Fruit fly (Drosophila melanogaster) whole organism, embryonic: Measurements from ENCODE around the gene Mrp5.

ENCODE experiments used
- Asciz ChIP-seq: fragments of 200-800 bp; sonication (Bioruptor generic); optimal IDR thresholded peaks from 2 replicates; lab custom pipeline; 2017; ENCODE audit warnings: missing biosample characterization, mild to moderate bottlenecking, missing genetic modification characterization, missing genetic modification reagents
- Atf6 ChIP-seq: fragments of 200-800 bp; sonication (Bioruptor generic); IDR thresholded peaks from 2 replicates; pipeline ENCODE4 v1.3.6; 2022; ENCODE audit warnings: missing biosample characterization, missing genetic modification characterization
- Bteb2 ChIP-seq: fragments of 200-800 bp; sonication (Bioruptor generic); optimal IDR thresholded peaks from 2 replicates; lab custom pipeline; 2016; ENCODE audit warnings: missing biosample characterization, missing genetic modification characterization
- C15 ChIP-seq: fragments of 200-800 bp; sonication (Bioruptor generic); IDR thresholded peaks from 3 replicates; pipeline ENCODE4 v1.3.6; 2022; ENCODE audit warnings: missing biosample characterization, missing genetic modification characterization
- CG10321 ChIP-seq: fragments of 200-800 bp; sonication (Bioruptor generic); IDR thresholded peaks from 2 replicates; pipeline ENCODE4 v1.3.6; 2022; ENCODE audit warnings: missing biosample characterization, missing genetic modification characterization
- CG10462 ChIP-seq: fragments of 200-800 bp; sonication (Bioruptor generic); optimal IDR thresholded peaks from 2 replicates; lab custom pipeline; 2016; ENCODE audit warnings: missing biosample characterization, missing genetic modification characterization
- CG11723 ChIP-seq: fragments of 200-800 bp; sonication (Bioruptor generic); optimal IDR thresholded peaks from 2 replicates; lab custom pipeline; 2017; ENCODE audit warnings: missing biosample characterization, mild to moderate bottlenecking, missing genetic modification characterization
- CG12155 ChIP-seq: fragments of 200-800 bp; sonication (Bioruptor generic); optimal IDR thresholded peaks from 3 replicates; lab custom pipeline; 2016; ENCODE audit warnings: missing biosample characterization, missing genetic modification characterization
- CG14965 ChIP-seq: fragments of 200-800 bp; sonication (Bioruptor generic); optimal IDR thresholded peaks from 2 replicates; lab custom pipeline; 2016; ENCODE audit warnings: missing biosample characterization, missing genetic modification characterization, borderline replicate concordance
- CG16779 ChIP-seq: fragments of 200-800 bp; sonication (Bioruptor generic); IDR thresholded peaks from 2 replicates; pipeline ENCODE4 v1.3.6; 2022; ENCODE audit warnings: missing biosample characterization, missing genetic modification characterization
- CG1832 ChIP-seq: fragments of 200-800 bp; sonication (Bioruptor generic); optimal IDR thresholded peaks from 2 replicates; lab custom pipeline; 2017; ENCODE audit warnings: missing biosample characterization, mild to moderate bottlenecking, missing genetic modification characterization, inconsistent platforms
- CG31224 ChIP-seq: fragments of 200-800 bp; sonication (Bioruptor generic); IDR thresholded peaks from 2 replicates; pipeline ENCODE4 v1.3.6; 2022; ENCODE audit warnings: missing biosample characterization, missing genetic modification characterization
- CG31365 ChIP-seq: fragments of 200-800 bp; sonication (Bioruptor generic); optimal IDR thresholded peaks from 2 replicates; lab custom pipeline; 2018; ENCODE audit warnings: missing biosample characterization, mild to moderate bottlenecking, missing genetic modification characterization
- CG32767 ChIP-seq: fragments of 200-800 bp; sonication (Bioruptor generic); IDR thresholded peaks from 2 replicates; pipeline ENCODE4 v1.3.6; 2022; ENCODE audit warnings: missing biosample characterization, missing genetic modification characterization
- CG5180 ChIP-seq: fragments of 200-800 bp; sonication (Bioruptor generic); optimal IDR thresholded peaks from 3 replicates; lab custom pipeline; 2017; ENCODE audit warnings: missing biosample characterization, missing genetic modification characterization, mild to moderate bottlenecking, moderate library complexity, missing genetic modification reagents
- CG7357 ChIP-seq: fragments of 200-800 bp; sonication (Bioruptor generic); IDR thresholded peaks from 3 replicates; pipeline ENCODE4 v1.3.6; 2022; ENCODE audit warnings: missing biosample characterization, missing genetic modification characterization
- CG7745 ChIP-seq: fragments of 200-800 bp; sonication (Bioruptor generic); optimal IDR thresholded peaks from 2 replicates; lab custom pipeline; 2018; ENCODE audit warnings: missing biosample characterization, mild to moderate bottlenecking, missing genetic modification characterization, moderate library complexity
- CG8478 ChIP-seq: fragments of >200 bp; optimal IDR thresholded peaks from 2 replicates; lab custom pipeline; 2018
- CG8765 ChIP-seq: fragments of 200-800 bp; sonication (Bioruptor generic); IDR thresholded peaks from 2 replicates; pipeline ENCODE4 v1.3.6; 2022; ENCODE audit warnings: missing biosample characterization, missing genetic modification characterization
- CG9215 ChIP-seq: fragments of 200-800 bp; sonication (Bioruptor generic); IDR thresholded peaks from 2 replicates; pipeline ENCODE4 v1.3.6; 2022; ENCODE audit warnings: missing biosample characterization, missing genetic modification characterization
- CG9876 ChIP-seq: fragments of 200-800 bp; sonication (Bioruptor generic); optimal IDR thresholded peaks from 2 replicates; lab custom pipeline; 2016; ENCODE audit warnings: missing biosample characterization, missing genetic modification characterization
- CoRest ChIP-seq: fragments of 200-800 bp; sonication (Bioruptor generic); optimal IDR thresholded peaks from 3 replicates; lab custom pipeline; 2018; ENCODE audit warnings: missing biosample characterization, mild to moderate bottlenecking, missing genetic modification characterization, moderate library complexity
- Dad ChIP-seq: fragments of 200-800 bp; sonication (Bioruptor generic); optimal IDR thresholded peaks from 3 replicates; lab custom pipeline; 2016; ENCODE audit warnings: missing biosample characterization, missing genetic modification characterization
- E2f2 ChIP-seq: fragments of 200-800 bp; sonication (Bioruptor generic); IDR thresholded peaks from 2 replicates; pipeline ENCODE4 v1.3.6; 2022; ENCODE audit warnings: missing biosample characterization, missing genetic modification characterization
- Lpt ChIP-seq: fragments of >200 bp; optimal IDR thresholded peaks from 2 replicates; lab custom pipeline; 2018; ENCODE audit warnings: missing biosample characterization, missing genetic modification characterization
- MBD-R2 ChIP-seq: fragments of 200-800 bp; sonication (Bioruptor generic); IDR thresholded peaks from 2 replicates; pipeline ENCODE4 v1.3.6; 2022; ENCODE audit warnings: missing biosample characterization, missing genetic modification characterization
- Neu2 ChIP-seq: fragments of 200-800 bp; sonication (Bioruptor generic); optimal IDR thresholded peaks from 3 replicates; lab custom pipeline; 2016; ENCODE audit warnings: missing biosample characterization, missing genetic modification characterization, borderline replicate concordance
- Oli ChIP-seq: fragments of 200-800 bp; sonication (Bioruptor generic); optimal IDR thresholded peaks from 2 replicates; lab custom pipeline; 2018; ENCODE audit warnings: missing biosample characterization, mild to moderate bottlenecking, missing genetic modification characterization, moderate library complexity
- Stat92E ChIP-seq, 3 experiments: fragments of >200 bp in 2 of 3; fragments of 200-800 bp in 1 of 3; sonication (Bioruptor generic) in 1 of 3; optimal IDR thresholded peaks; 2 replicates each; lab custom pipeline; 2017 to 2019; ENCODE audit warnings: missing biosample characterization in 3 of 3, missing genetic modification characterization in 3 of 3, mild to moderate bottlenecking in 1 of 3, moderate library complexity in 1 of 3
- ab ChIP-seq: fragments of 200-800 bp; sonication (Bioruptor generic); optimal IDR thresholded peaks from 2 replicates; lab custom pipeline; 2016; ENCODE audit warnings: missing biosample characterization, missing genetic modification characterization
- al ChIP-seq: fragments of 200-800 bp; sonication (Bioruptor generic); IDR thresholded peaks from 2 replicates; pipeline ENCODE4 v1.3.6; 2022; ENCODE audit warnings: missing biosample characterization, missing genetic modification characterization
- ase ChIP-seq: fragments of 200-800 bp; sonication (Bioruptor generic); IDR thresholded peaks from 3 replicates; pipeline ENCODE4 v1.3.6; 2022; ENCODE audit warnings: missing biosample characterization, missing genetic modification characterization
- az2 ChIP-seq: fragments of 200-800 bp; sonication (Bioruptor generic); optimal IDR thresholded peaks from 3 replicates; lab custom pipeline; 2016; ENCODE audit warnings: missing biosample characterization, missing genetic modification characterization
- cato ChIP-seq: fragments of 200-800 bp; sonication (Bioruptor generic); optimal IDR thresholded peaks from 2 replicates; lab custom pipeline; 2016; ENCODE audit warnings: missing biosample characterization, missing genetic modification characterization, borderline replicate concordance
- crc ChIP-seq: fragments of 200-800 bp; sonication (Bioruptor generic); optimal IDR thresholded peaks from 2 replicates; lab custom pipeline; 2016; ENCODE audit warnings: missing biosample characterization, missing genetic modification characterization
- crol ChIP-seq: fragments of 200-800 bp; sonication (Bioruptor generic); IDR thresholded peaks from 2 replicates; pipeline ENCODE4 v1.3.6; 2022; ENCODE audit warnings: missing biosample characterization, missing genetic modification characterization
- dm ChIP-seq: fragments of 200-800 bp; sonication (Bioruptor generic); optimal IDR thresholded peaks from 3 replicates; lab custom pipeline; 2016; ENCODE audit warnings: missing biosample characterization, missing genetic modification characterization
- dpn ChIP-seq, 2 experiments: fragments of 200-800 bp; sonication (Bioruptor generic); optimal IDR thresholded peaks; 3 replicates each; lab custom pipeline; 2016; ENCODE audit warnings: missing biosample characterization in 2 of 2, missing genetic modification characterization in 2 of 2
- emc ChIP-seq: fragments of 200-800 bp; sonication (Bioruptor generic); optimal IDR thresholded peaks from 2 replicates; lab custom pipeline; 2016; ENCODE audit warnings: missing biosample characterization, missing genetic modification characterization
- grn ChIP-seq: fragments of 200-800 bp; sonication (Bioruptor generic); optimal IDR thresholded peaks from 3 replicates; lab custom pipeline; 2017; ENCODE audit warnings: missing biosample characterization, missing genetic modification characterization
- gro ChIP-seq: fragments of 200-800 bp; sonication (Bioruptor generic); optimal IDR thresholded peaks from 2 replicates; lab custom pipeline; 2016; ENCODE audit warnings: missing biosample characterization, missing genetic modification characterization
- ind ChIP-seq: fragments of 200-800 bp; sonication (Bioruptor generic); optimal IDR thresholded peaks from 3 replicates; lab custom pipeline; 2016; ENCODE audit warnings: missing biosample characterization, missing genetic modification characterization
- inv ChIP-seq: fragments of 200-800 bp; sonication (Bioruptor generic); IDR thresholded peaks from 2 replicates; pipeline ENCODE4 v1.3.6; 2022; ENCODE audit warnings: missing biosample characterization, missing genetic modification characterization; ENCODE audit not compliant: partially characterized antibody
- ken ChIP-seq: fragments of 200-800 bp; sonication (Bioruptor generic); IDR thresholded peaks from 3 replicates; pipeline ENCODE4 v1.3.6; 2022; ENCODE audit warnings: missing biosample characterization, missing genetic modification characterization
- mld ChIP-seq: fragments of 200-800 bp; sonication (Bioruptor generic); IDR thresholded peaks from 3 replicates; pipeline ENCODE4 v1.3.6; 2022; ENCODE audit warnings: missing biosample characterization, missing genetic modification characterization; ENCODE audit not compliant: partially characterized antibody
- p53 ChIP-seq: fragments of 200-800 bp; sonication (Bioruptor generic); optimal IDR thresholded peaks from 2 replicates; lab custom pipeline; 2016; ENCODE audit warnings: missing biosample characterization, missing genetic modification characterization
- slp2 ChIP-seq: fragments of 200-800 bp; sonication (Bioruptor generic); optimal IDR thresholded peaks from 2 replicates; lab custom pipeline; 2016; ENCODE audit warnings: missing biosample characterization, missing genetic modification characterization
- tna ChIP-seq: fragments of 200-800 bp; sonication (Bioruptor generic); IDR thresholded peaks from 2 replicates; pipeline ENCODE4 v1.3.6; 2022; ENCODE audit warnings: missing biosample characterization, missing genetic modification characterization; ENCODE audit not compliant: partially characterized antibody
- tup ChIP-seq: fragments of 200-800 bp; sonication (Bioruptor generic); optimal IDR thresholded peaks from 2 replicates; lab custom pipeline; 2016; ENCODE audit warnings: missing biosample characterization, mild to moderate bottlenecking, missing genetic modification characterization, moderate library complexity
- unc-4 ChIP-seq: fragments of 200-800 bp; sonication (Bioruptor generic); IDR thresholded peaks from 2 replicates; pipeline ENCODE4 v1.3.6; 2022; ENCODE audit warnings: missing biosample characterization, missing genetic modification characterization; ENCODE audit not compliant: partially characterized antibody
- zfh2 ChIP-seq: fragments of 200-800 bp; sonication (Bioruptor generic); optimal IDR thresholded peaks from 2 replicates; lab custom pipeline; 2016; ENCODE audit warnings: missing biosample characterization, missing genetic modification characterization

Gene Mrp5

DNA sequence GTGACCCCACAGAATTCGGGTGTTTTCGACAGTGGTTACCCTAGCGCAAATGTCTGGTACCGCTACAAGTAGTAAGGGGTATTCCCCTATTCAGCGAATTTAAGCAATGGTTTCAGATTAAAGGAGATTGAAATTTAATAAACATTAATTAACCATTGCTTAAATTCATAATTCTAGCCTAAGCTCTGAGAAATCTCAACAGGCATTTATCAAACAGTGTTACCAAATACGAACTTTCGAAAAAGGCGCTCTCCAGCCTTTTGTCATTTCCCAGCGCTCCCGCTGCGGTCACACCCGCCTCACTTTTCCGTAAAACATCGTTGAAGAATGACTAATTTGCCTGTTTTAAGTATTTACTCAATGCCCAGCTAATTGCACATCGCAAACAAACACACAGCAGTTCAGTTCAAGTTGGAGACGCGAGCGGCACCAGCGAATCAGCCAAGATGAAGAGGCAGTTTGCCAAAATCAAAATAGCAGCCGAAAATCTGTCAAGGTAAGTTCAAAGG is 29.4 kb upstream of the Mrp5 start, which contains the start of the genes Surf6 and RhoGAP92B (continued):
- TF ChIP-seq dm (GFP tag; lab: Kevin White, UChicago) (peak; percentile 96), CG7745 (tag; lab: Kevin White, UChicago) (no peak), ab (GFP tag; lab: Kevin White, UChicago) (no peak), CG7357 (GFP tag; lab: Robert Waterston, UW) (no peak), CG9876 (no peak), CG14965 (GFP tag; lab: Kevin White, UChicago) (no peak), mld (GFP tag; lab: Robert Waterston, UW) (no peak), CG11723 (GFP tag; lab: Kevin White, UChicago) (peak; percentile 20), Stat92E (GFP tag; optimal IDR thresholded peaks at IDR 0.05; lab: Kevin White, UChicago) (peak in 1 of 3 experiments; percentile 71), ind (GFP tag; lab: Kevin White, UChicago) (peak; percentile 54), CG1832 (GFP tag; lab: Kevin White, UChicago) (no peak), C15 (no peak), CG31365 (peak; percentile 49), E2f2 (GFP tag; lab: Robert Waterston, UW) (peak; percentile 84), crc (peak; percentile 22), CG9215 (GFP tag; lab: Robert Waterston, UW) (peak; percentile 44), Dad (GFP tag; lab: Kevin White, UChicago) (peak; percentile 50), ken (GFP tag; lab: Robert Waterston, UW) (0 out of 3 replicates have a peak, but pooled peaks have one; percentile 37), CG8478 (lab: Kevin White, UChicago) (no peak), al (GFP tag; lab: Robert Waterston, UW) (no peak), CG5180 (no peak), cato (GFP tag; lab: Kevin White, UChicago) (no peak), CG31224 (GFP tag; lab: Robert Waterston, UW) (no peak), Asciz (GFP tag; lab: Kevin White, UChicago) (peak; percentile 60), crol (GFP tag; lab: Robert Waterston, UW) (no peak), grn (GFP tag; lab: Kevin White, UChicago) (peak; percentile 5), ase (GFP tag; lab: Robert Waterston, UW) (no peak), az2 (GFP tag; lab: Kevin White, UChicago) (peak; percentile 55), CG12155 (GFP tag; lab: Kevin White, UChicago) (peak; percentile 56), Oli (peak; percentile 59), CoRest (peak; percentile 66), inv (GFP tag; lab: Robert Waterston, UW) (no peak), Atf6 (peak; percentile 63; the same call in 1 of the 2 replicates), Lpt (GFP tag; lab: Kevin White, UChicago) (no peak), CG32767 (GFP tag; lab: Robert Waterston, UW) (peak; percentile 60), dpn (GFP tag; optimal IDR thresholded peaks at IDR 0.05; lab: Kevin White, UChicago) (peak; percentile 58 to 68), CG8765 (GFP tag; lab: Robert Waterston, UW) (no peak), p53 (peak; percentile 55), gro (GFP tag; lab: Kevin White, UChicago) (peak; percentile 62), Bteb2 (peak; percentile 58), unc-4 (peak; percentile 45; the same call in 1 of the 2 replicates), slp2 (GFP tag; lab: Kevin White, UChicago) (peak; percentile 40), Neu2 (GFP tag; lab: Kevin White, UChicago) (no peak), emc (GFP tag; lab: Kevin White, UChicago) (no peak), zfh2 (GFP tag; lab: Kevin White, UChicago) (peak; percentile 29), MBD-R2 (GFP tag; lab: Robert Waterston, UW) (peak; percentile 82), CG16779 (GFP tag; lab: Robert Waterston, UW) (no peak), CG10462 (peak; percentile 53), tna (GFP tag; lab: Robert Waterston, UW) (no peak), tup (no peak), CG10321 (GFP tag; lab: Robert Waterston, UW) (no peak)
